Worm (Caenorhabditis elegans): Measurements from ENCODE around the gene fip-1.

DNA sequence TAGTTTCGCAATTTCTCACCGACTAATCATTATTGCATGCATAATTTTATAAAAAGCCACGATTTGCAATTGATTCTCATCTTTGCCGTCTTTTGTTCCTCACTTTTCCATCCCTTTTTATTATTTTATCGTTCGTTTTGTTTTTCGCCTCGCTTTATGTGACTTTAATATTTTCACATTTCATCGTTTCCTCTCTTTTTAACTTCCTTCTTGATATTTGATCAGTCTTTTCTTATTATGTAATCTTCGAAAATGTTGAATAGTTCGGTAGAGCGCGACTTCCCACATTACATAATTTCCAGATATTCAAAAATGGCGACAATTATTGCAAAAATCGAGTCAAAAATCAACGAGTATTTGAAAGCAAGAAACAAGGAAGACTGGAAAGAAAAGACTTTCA is 34.0 kb upstream of the fip-1 start, which contains the start of gene C06E1.1:
- TF ChIP-seq ama-1 (optimal IDR thresholded peaks at IDR 0.05) = no peak
- TF ChIP-seq aly-1 (tag; optimal IDR thresholded peaks at IDR 0.05) = no peak
- TF ChIP-seq ets-7 (tag; optimal IDR thresholded peaks at IDR 0.05) = no peak
- no peak for TF ChIP-seq tbx-11 (GFP tag; IDR thresholded peaks at IDR 0.05)

Measured in whole organism, early embryonic.